Fruit fly (Drosophila melanogaster): ENCODE measurements around the gene CG11857.

CG11857 gene

dm6 chr3R:25249145-25250141 lies 9.3 kb upstream of the CG11857 start, which contains the start of gene Nup358 (continued):
- TF ChIP-seq cad (GFP tag; optimal IDR thresholded peaks at IDR 0.05): no peak
- peak; percentile 25 for TF ChIP-seq CG18262 (tag; optimal IDR thresholded peaks at IDR 0.05)
- no peak for TF ChIP-seq otp (GFP tag; IDR thresholded peaks at IDR 0.05)
- no peak for TF ChIP-seq CG3163 (GFP tag; optimal IDR thresholded peaks at IDR 0.05)
- TF ChIP-seq Opbp (GFP tag; IDR thresholded peaks at IDR 0.05; ENCODE audit: partially characterized antibody): peak; percentile 99
- peak; percentile 96 for TF ChIP-seq Doc3 (GFP tag; IDR thresholded peaks at IDR 0.05; ENCODE audit: partially characterized antibody)
- TF ChIP-seq CG5953 (GFP tag; IDR thresholded peaks at IDR 0.05): no peak
- no peak for TF ChIP-seq emc (GFP tag; optimal IDR thresholded peaks at IDR 0.05)
- TF ChIP-seq gsb (GFP tag; IDR thresholded peaks at IDR 0.05): no peak
- TF ChIP-seq kay (GFP tag; optimal IDR thresholded peaks at IDR 0.05): no peak
- TF ChIP-seq CG8924 (tag; optimal IDR thresholded peaks at IDR 0.05): peak; percentile 32
- no peak for TF ChIP-seq Hand (GFP tag; optimal IDR thresholded peaks at IDR 0.05)
- no peak for TF ChIP-seq caup (GFP tag; optimal IDR thresholded peaks at IDR 0.05; ENCODE audit: severe bottlenecking)
- TF ChIP-seq CG33213 (GFP tag; optimal IDR thresholded peaks at IDR 0.05): no peak
- TF ChIP-seq ind (GFP tag; optimal IDR thresholded peaks at IDR 0.05): no peak
- TF ChIP-seq ken (GFP tag; IDR thresholded peaks at IDR 0.05): no peak
- TF ChIP-seq CG30431 (GFP tag; optimal IDR thresholded peaks at IDR 0.05): no peak
- TF ChIP-seq dm (GFP tag; optimal IDR thresholded peaks at IDR 0.05): peak; percentile 21
- peak; percentile 75 for TF ChIP-seq Sin3A (optimal IDR thresholded peaks at IDR 0.05)
- TF ChIP-seq salm (tag; optimal IDR thresholded peaks at IDR 0.05): no peak
- TF ChIP-seq CG5180 (GFP tag; optimal IDR thresholded peaks at IDR 0.05): no peak
- no peak for TF ChIP-seq D19B (GFP tag; optimal IDR thresholded peaks at IDR 0.05)
- TF ChIP-seq fru (optimal IDR thresholded peaks at IDR 0.05): no peak
- no peak for TF ChIP-seq CG32772 (GFP tag; IDR thresholded peaks at IDR 0.05)
- no peak for TF ChIP-seq gcm (GFP tag; optimal IDR thresholded peaks at IDR 0.05)
- TF ChIP-seq Med (GFP tag): peak; percentile 72
- no peak for TF ChIP-seq ftz-f1 (GFP tag; optimal IDR thresholded peaks at IDR 0.05)
- no peak for TF ChIP-seq bsh (GFP tag; optimal IDR thresholded peaks at IDR 0.05)
- no peak for TF ChIP-seq sima (GFP tag; optimal IDR thresholded peaks at IDR 0.05)
- no peak for TF ChIP-seq croc (GFP tag; conservative IDR thresholded peaks at IDR 0.05)
- no peak for TF ChIP-seq CG10147 (GFP tag; optimal IDR thresholded peaks at IDR 0.05)
- TF ChIP-seq Mad (GFP tag; optimal IDR thresholded peaks at IDR 0.05): no peak
- no peak for TF ChIP-seq ham (GFP tag; IDR thresholded peaks at IDR 0.05)
- TF ChIP-seq CG10209 (GFP tag; optimal IDR thresholded peaks at IDR 0.05): no peak
- TF ChIP-seq corto (GFP tag; optimal IDR thresholded peaks at IDR 0.05): peak; percentile 16
- no peak for TF ChIP-seq hkb (optimal IDR thresholded peaks at IDR 0.05)
- TF ChIP-seq hkb (GFP tag; IDR thresholded peaks at IDR 0.05): no peak
- no peak for TF ChIP-seq CG9215 (GFP tag; IDR thresholded peaks at IDR 0.05)
- TF ChIP-seq Usf (GFP tag; optimal IDR thresholded peaks at IDR 0.05): no peak
- TF ChIP-seq CHES-1-like (GFP tag; optimal IDR thresholded peaks at IDR 0.05): no peak
- peak; percentile 30 for TF ChIP-seq CG34376 (GFP tag; optimal IDR thresholded peaks at IDR 0.05)
- TF ChIP-seq Bgb (GFP tag; IDR thresholded peaks at IDR 0.05; ENCODE audit: partially characterized antibody): peak; percentile 99
- peak; percentile 99 for TF ChIP-seq amos (GFP tag; IDR thresholded peaks at IDR 0.05; ENCODE audit: partially characterized antibody)
- TF ChIP-seq HHEX (GFP tag; optimal IDR thresholded peaks at IDR 0.05): no peak
- TF ChIP-seq sd (tag; optimal IDR thresholded peaks at IDR 0.05): peak; percentile 64
- no peak for TF ChIP-seq CG9609 (GFP tag; optimal IDR thresholded peaks at IDR 0.05)
- no peak for TF ChIP-seq abd-A (tag; optimal IDR thresholded peaks at IDR 0.05)
- no peak for TF ChIP-seq CG13296 (GFP tag; optimal IDR thresholded peaks at IDR 0.05)
- peak; percentile 97 for TF ChIP-seq hbn (GFP tag; IDR thresholded peaks at IDR 0.05; ENCODE audit: partially characterized antibody)
